Fruit fly (Drosophila melanogaster) whole organism, embryonic: ENCODE data around the gene RpL10Ab.

ENCODE experiments used
- CG10147 ChIP-seq: fragments of 200-800 bp; sonication (Bioruptor generic); optimal IDR thresholded peaks from 2 replicates; lab custom pipeline; 2019; ENCODE audit warnings: missing biosample characterization, mild to moderate bottlenecking, missing genetic modification characterization, moderate library complexity
- CG10654 ChIP-seq: fragments of 200-800 bp; sonication (Bioruptor generic); optimal IDR thresholded peaks from 2 replicates; lab custom pipeline; 2016; ENCODE audit warnings: missing biosample characterization, missing genetic modification characterization
- CG13123 ChIP-seq: fragments of 200-800 bp; sonication (Bioruptor generic); optimal IDR thresholded peaks from 2 replicates; lab custom pipeline; 2016; ENCODE audit warnings: missing biosample characterization, missing genetic modification characterization
- CG15269 ChIP-seq: fragments of 200-800 bp; sonication (Bioruptor generic); optimal IDR thresholded peaks from 2 replicates; lab custom pipeline; 2018; ENCODE audit warnings: missing biosample characterization, mild to moderate bottlenecking, missing genetic modification characterization, moderate library complexity
- CG2712 ChIP-seq: fragments of 200-800 bp; optimal IDR thresholded peaks from 3 replicates; lab custom pipeline; 2019; ENCODE audit warnings: missing biosample characterization, mild to moderate bottlenecking, missing genetic modification characterization, moderate library complexity
- CG30403 ChIP-seq: fragments of 200-800 bp; sonication (Bioruptor generic); optimal IDR thresholded peaks from 3 replicates; lab custom pipeline; 2016; ENCODE audit warnings: missing biosample characterization, missing genetic modification characterization
- CG3407 ChIP-seq: fragments of 200-800 bp; sonication (Bioruptor generic); optimal IDR thresholded peaks from 2 replicates; lab custom pipeline; 2018; ENCODE audit warnings: missing biosample characterization, mild to moderate bottlenecking, missing genetic modification characterization
- CG43689 ChIP-seq: fragments of 200-800 bp; sonication (Bioruptor generic); IDR thresholded peaks from 2 replicates; pipeline ENCODE4 v1.3.6; 2022; ENCODE audit warnings: missing biosample characterization, missing genetic modification characterization
- CG4404 ChIP-seq: fragments of 200-800 bp; sonication (Bioruptor generic); IDR thresholded peaks from 2 replicates; pipeline ENCODE4 v1.3.6; 2022; ENCODE audit warnings: missing biosample characterization, missing genetic modification characterization
- CG4617 ChIP-seq: fragments of 200-800 bp; sonication (Bioruptor generic); optimal IDR thresholded peaks from 3 replicates; lab custom pipeline; 2016; ENCODE audit warnings: missing biosample characterization, missing genetic modification characterization, borderline replicate concordance
- CG6813 ChIP-seq: fragments of 200-800 bp; sonication (Bioruptor generic); optimal IDR thresholded peaks from 2 replicates; lab custom pipeline; 2017; ENCODE audit warnings: missing biosample characterization, missing genetic modification characterization, mild to moderate bottlenecking, moderate library complexity, missing genetic modification reagents
- CG7357 ChIP-seq: fragments of 200-800 bp; sonication (Bioruptor generic); IDR thresholded peaks from 3 replicates; pipeline ENCODE4 v1.3.6; 2022; ENCODE audit warnings: missing biosample characterization, missing genetic modification characterization
- CG8765 ChIP-seq: fragments of 200-800 bp; sonication (Bioruptor generic); IDR thresholded peaks from 2 replicates; pipeline ENCODE4 v1.3.6; 2022; ENCODE audit warnings: missing biosample characterization, missing genetic modification characterization
- CG8944 ChIP-seq: fragments of 200-800 bp; sonication (Bioruptor generic); optimal IDR thresholded peaks from 3 replicates; lab custom pipeline; 2016; ENCODE audit warnings: missing biosample characterization, missing genetic modification characterization
- CG9876 ChIP-seq: fragments of 200-800 bp; sonication (Bioruptor generic); optimal IDR thresholded peaks from 2 replicates; lab custom pipeline; 2016; ENCODE audit warnings: missing biosample characterization, missing genetic modification characterization
- CrebB ChIP-seq: fragments of 200-800 bp; sonication (Bioruptor generic); optimal IDR thresholded peaks from 3 replicates; lab custom pipeline; 2018; ENCODE audit warnings: missing biosample characterization, mild to moderate bottlenecking, missing genetic modification characterization
- D19A ChIP-seq: fragments of 200-800 bp; optimal IDR thresholded peaks from 3 replicates; lab custom pipeline; 2019; ENCODE audit warnings: missing biosample characterization, mild to moderate bottlenecking, missing genetic modification characterization, moderate library complexity
- Drgx ChIP-seq: fragments of 200-800 bp; sonication (Bioruptor generic); IDR thresholded peaks from 2 replicates; pipeline ENCODE4 v1.3.6; 2022; ENCODE audit warnings: missing biosample characterization, missing genetic modification characterization
- ERR ChIP-seq: fragments of 200-800 bp; sonication (Bioruptor generic); optimal IDR thresholded peaks from 2 replicates; lab custom pipeline; 2016; ENCODE audit warnings: missing biosample characterization, missing genetic modification characterization
- H2.0 ChIP-seq: fragments of 200-800 bp; sonication (Bioruptor generic); IDR thresholded peaks from 2 replicates; pipeline ENCODE4 v1.3.6; 2022; ENCODE audit warnings: missing biosample characterization, missing genetic modification characterization
- HHEX ChIP-seq: fragments of 200-800 bp; sonication (Bioruptor generic); optimal IDR thresholded peaks from 3 replicates; lab custom pipeline; 2017; ENCODE audit warnings: missing biosample characterization, mild to moderate bottlenecking, missing genetic modification characterization, missing genetic modification reagents
- HLH3B ChIP-seq: fragments of 200-800 bp; sonication (Bioruptor generic); IDR thresholded peaks from 2 replicates; pipeline ENCODE4 v1.3.6; 2022; ENCODE audit warnings: missing biosample characterization, missing genetic modification characterization
- Hmx ChIP-seq: fragments of 200-800 bp; sonication (Bioruptor generic); optimal IDR thresholded peaks from 2 replicates; lab custom pipeline; 2016; ENCODE audit warnings: missing biosample characterization, missing genetic modification characterization
- Meics ChIP-seq: fragments of 200-800 bp; sonication (Bioruptor generic); optimal IDR thresholded peaks from 2 replicates; lab custom pipeline; 2017; ENCODE audit warnings: missing biosample characterization, mild to moderate bottlenecking, missing genetic modification characterization
- NfI ChIP-seq: fragments of 200-800 bp; sonication (Bioruptor generic); optimal IDR thresholded peaks from 3 replicates; lab custom pipeline; 2018; ENCODE audit warnings: missing biosample characterization, mild to moderate bottlenecking, missing genetic modification characterization, moderate library complexity
- Oli ChIP-seq: fragments of 200-800 bp; sonication (Bioruptor generic); optimal IDR thresholded peaks from 2 replicates; lab custom pipeline; 2018; ENCODE audit warnings: missing biosample characterization, mild to moderate bottlenecking, missing genetic modification characterization, moderate library complexity
- Pdp1 ChIP-seq, 2 experiments: fragments of 200-800 bp; sonication (Bioruptor generic); optimal IDR thresholded peaks; 3 replicates each; lab custom pipeline; 2016; ENCODE audit warnings: missing biosample characterization in 2 of 2, missing genetic modification characterization in 2 of 2, mild to moderate bottlenecking in 1 of 2, moderate library complexity in 1 of 2
- Rx ChIP-seq: fragments of 200-800 bp; sonication (Bioruptor generic); IDR thresholded peaks from 2 replicates; pipeline ENCODE4 v1.3.6; 2022; ENCODE audit warnings: missing biosample characterization, missing genetic modification characterization
- Stat92E ChIP-seq, 3 experiments: fragments of >200 bp in 2 of 3; fragments of 200-800 bp in 1 of 3; sonication (Bioruptor generic) in 1 of 3; optimal IDR thresholded peaks; 2 replicates each; lab custom pipeline; 2017 to 2019; ENCODE audit warnings: missing biosample characterization in 3 of 3, missing genetic modification characterization in 3 of 3, mild to moderate bottlenecking in 1 of 3, moderate library complexity in 1 of 3
- TFAM ChIP-seq: fragments of 200-800 bp; sonication (Bioruptor generic); optimal IDR thresholded peaks from 2 replicates; lab custom pipeline; 2017; ENCODE audit warnings: missing biosample characterization, missing genetic modification characterization, inconsistent platforms
- Tbp ChIP-seq: fragments of >200 bp; optimal IDR thresholded peaks from 2 replicates; lab custom pipeline; 2018; ENCODE audit warnings: missing biosample characterization, missing genetic modification characterization
- Vsx1 ChIP-seq: fragments of 200-800 bp; sonication (Bioruptor generic); optimal IDR thresholded peaks from 2 replicates; lab custom pipeline; 2017; ENCODE audit warnings: missing biosample characterization, mild to moderate bottlenecking, missing genetic modification characterization, missing genetic modification reagents
- ara ChIP-seq: fragments of 200-800 bp; sonication (Bioruptor generic); IDR thresholded peaks from 2 replicates; pipeline ENCODE4 v1.3.6; 2022; ENCODE audit warnings: missing biosample characterization, missing genetic modification characterization
- cad ChIP-seq: fragments of >200 bp; optimal IDR thresholded peaks from 2 replicates; lab custom pipeline; 2017; ENCODE audit warnings: missing biosample characterization, missing genetic modification characterization
- croc ChIP-seq: fragments of 200-800 bp; sonication (Bioruptor generic); conservative IDR thresholded peaks from 3 replicates; pipeline ENCODE4 v1.3.6; 2022; ENCODE audit warnings: missing biosample characterization, missing genetic modification characterization
- dpn ChIP-seq, 2 experiments: fragments of 200-800 bp; sonication (Bioruptor generic); optimal IDR thresholded peaks; 3 replicates each; lab custom pipeline; 2016; ENCODE audit warnings: missing biosample characterization in 2 of 2, missing genetic modification characterization in 2 of 2
- en ChIP-seq: fragments of 200-800 bp; sonication (Bioruptor generic); optimal IDR thresholded peaks from 2 replicates; lab custom pipeline; 2016; ENCODE audit warnings: missing biosample characterization, missing genetic modification characterization
- fd3F ChIP-seq: fragments of 200-800 bp; sonication (Bioruptor generic); optimal IDR thresholded peaks from 2 replicates; lab custom pipeline; 2018; ENCODE audit warnings: missing biosample characterization, mild to moderate bottlenecking, missing genetic modification characterization, moderate library complexity
- gcm2 ChIP-seq: fragments of 200-800 bp; sonication (Bioruptor generic); optimal IDR thresholded peaks from 2 replicates; lab custom pipeline; 2016; ENCODE audit warnings: missing biosample characterization, missing genetic modification characterization
- ham ChIP-seq: fragments of 200-800 bp; sonication (Bioruptor generic); IDR thresholded peaks from 2 replicates; pipeline ENCODE4 v1.3.6; 2022; ENCODE audit warnings: missing biosample characterization, missing genetic modification characterization
- hb ChIP-seq: fragments of 200-800 bp; sonication (Bioruptor generic); IDR thresholded peaks from 3 replicates; pipeline ENCODE4 v1.3.6; 2022; ENCODE audit warnings: missing biosample characterization, missing genetic modification characterization; ENCODE audit not compliant: partially characterized antibody
- kay ChIP-seq: fragments of 200-800 bp; sonication (Bioruptor generic); optimal IDR thresholded peaks from 2 replicates; lab custom pipeline; 2016; ENCODE audit warnings: missing biosample characterization, missing genetic modification characterization
- klu ChIP-seq: fragments of 200-800 bp; sonication (Bioruptor generic); IDR thresholded peaks from 2 replicates; pipeline ENCODE4 v1.3.6; 2022; ENCODE audit warnings: missing biosample characterization, missing genetic modification characterization
- lab ChIP-seq: fragments of 200-800 bp; sonication (Bioruptor generic); optimal IDR thresholded peaks from 3 replicates; lab custom pipeline; 2017; ENCODE audit warnings: missing biosample characterization, missing genetic modification characterization, mild to moderate bottlenecking, moderate library complexity, missing genetic modification reagents
- rib ChIP-seq: fragments of 200-800 bp; sonication (Bioruptor generic); IDR thresholded peaks from 2 replicates; pipeline ENCODE4 v1.3.6; 2022; ENCODE audit warnings: missing biosample characterization, missing genetic modification characterization
- tio ChIP-seq: fragments of 200-800 bp; sonication (Bioruptor generic); optimal IDR thresholded peaks from 2 replicates; lab custom pipeline; 2017; ENCODE audit warnings: missing biosample characterization, missing genetic modification characterization, inconsistent platforms
- trh ChIP-seq: fragments of 200-800 bp; sonication (Bioruptor generic); optimal IDR thresholded peaks from 2 replicates; lab custom pipeline; 2016; ENCODE audit warnings: missing biosample characterization, missing genetic modification characterization
- tx ChIP-seq: fragments of 200-800 bp; sonication (Bioruptor generic); optimal IDR thresholded peaks from 2 replicates; lab custom pipeline; 2016; ENCODE audit warnings: missing biosample characterization, missing genetic modification characterization

Gene RpL10Ab

DNA sequence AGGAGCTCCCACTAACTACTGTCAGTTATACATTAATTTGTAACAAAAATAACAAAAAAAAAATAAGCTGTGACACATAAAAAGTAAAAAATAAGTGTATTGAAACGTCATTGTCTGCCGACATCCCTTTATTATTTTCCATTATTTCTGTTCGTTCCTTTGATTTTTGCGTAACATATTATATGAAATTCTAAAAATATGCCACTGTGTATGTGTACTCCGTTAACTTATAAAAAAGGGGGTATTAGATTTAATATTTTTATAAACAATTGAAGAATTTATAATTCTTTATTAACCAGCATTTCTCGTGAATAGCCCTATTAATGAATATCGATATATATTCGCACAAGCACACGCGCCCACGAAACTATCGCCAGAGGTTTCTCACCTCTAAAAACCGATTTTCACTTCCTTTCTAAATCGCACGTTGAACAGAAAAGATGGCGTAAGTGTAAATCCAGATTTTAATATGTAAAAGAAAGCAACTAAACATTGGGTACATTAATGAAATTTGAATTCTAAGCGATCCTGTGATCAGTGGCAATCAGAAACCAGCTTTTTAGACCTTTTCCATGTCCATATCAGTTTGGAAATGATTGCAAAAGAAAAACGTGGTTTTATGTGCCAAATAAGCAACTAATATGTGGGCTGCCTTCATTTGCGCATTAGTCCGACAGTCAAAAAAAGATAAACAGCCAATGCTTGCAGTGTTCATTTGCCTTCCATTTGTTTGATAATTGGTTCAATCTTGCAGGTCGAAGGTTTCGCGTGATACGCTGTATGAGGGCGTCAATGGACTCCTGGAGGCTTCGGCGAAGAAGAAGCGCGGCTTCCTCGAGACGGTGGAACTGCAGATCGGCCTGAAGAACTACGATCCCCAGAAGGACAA is at the start of gene RpL10Ab (continued):
- TF ChIP-seq HHEX = peak; percentile 51
- TF ChIP-seq TFAM (GFP tag; lab: Kevin White, UChicago) = no peak
- TF ChIP-seq ham (GFP tag; lab: Robert Waterston, UW) = no peak
- TF ChIP-seq lab (GFP tag; lab: Kevin White, UChicago) = peak; percentile 82
- peak; percentile 80 for TF ChIP-seq hb (GFP tag; lab: Robert Waterston, UW)
- TF ChIP-seq CG30403 (GFP tag; lab: Kevin White, UChicago) = peak; percentile 83
- no peak for TF ChIP-seq CG8944
- peak; percentile 33 to 72 for TF ChIP-seq Pdp1 (GFP tag; optimal IDR thresholded peaks at IDR 0.05; lab: Kevin White, UChicago)
- peak; percentile 34 for TF ChIP-seq CG15269 (tag; lab: Kevin White, UChicago)
- peak; percentile 29 for TF ChIP-seq Oli (tag; lab: Kevin White, UChicago)
- no peak for TF ChIP-seq Stat92E (GFP tag; optimal IDR thresholded peaks at IDR 0.05; lab: Kevin White, UChicago)
- TF ChIP-seq CG43689 (GFP tag; lab: Robert Waterston, UW) = peak; percentile 23; the same call in 1 of the 2 replicates
- peak; percentile 67; the same call in 1 of the 2 replicates for TF ChIP-seq rib (GFP tag; lab: Robert Waterston, UW)
- TF ChIP-seq CG4617 = no peak
- peak; percentile 53; the same call in 2 of the 3 replicates for TF ChIP-seq croc (GFP tag; lab: Robert Waterston, UW)
- no peak for TF ChIP-seq gcm2 (GFP tag; lab: Kevin White, UChicago)
- no peak for TF ChIP-seq trh (GFP tag; lab: Kevin White, UChicago)
- peak; percentile 33 for TF ChIP-seq D19A (tag; lab: Kevin White, UChicago)
- TF ChIP-seq NfI (GFP tag; lab: Kevin White, UChicago) = peak; percentile 79
- TF ChIP-seq H2.0 (GFP tag; lab: Robert Waterston, UW) = peak; percentile 61
- peak; percentile 64 for TF ChIP-seq tio
- TF ChIP-seq Vsx1 (GFP tag; lab: Kevin White, UChicago) = peak; percentile 80
- TF ChIP-seq Drgx (GFP tag; lab: Robert Waterston, UW) = peak; percentile 21; the same call in 1 of the 2 replicates
- no peak for TF ChIP-seq kay (GFP tag; lab: Kevin White, UChicago)
- peak; percentile 22 for TF ChIP-seq CG10654 (GFP tag; lab: Kevin White, UChicago)
- TF ChIP-seq Rx (GFP tag; lab: Robert Waterston, UW) = peak; percentile 59
- peak; percentile 1 for TF ChIP-seq en (GFP tag; lab: Kevin White, UChicago)
- TF ChIP-seq CG3407 (GFP tag; lab: Kevin White, UChicago) = peak; percentile 36
- peak; percentile 77 for TF ChIP-seq CG10147 (GFP tag; lab: Kevin White, UChicago)
- peak; percentile 66; the same call in 1 of the 3 replicates for TF ChIP-seq CG7357 (GFP tag; lab: Robert Waterston, UW)
- TF ChIP-seq Tbp (GFP tag; lab: Kevin White, UChicago) = no peak
- TF ChIP-seq HLH3B (GFP tag; lab: Robert Waterston, UW) = peak; percentile 56
- peak; percentile 67 for TF ChIP-seq CG2712 (tag; lab: Kevin White, UChicago)
- TF ChIP-seq dpn (GFP tag; optimal IDR thresholded peaks at IDR 0.05; lab: Kevin White, UChicago) = peak; percentile 19 to 43
- TF ChIP-seq klu = peak; percentile 61; the same call in 1 of the 2 replicates
- TF ChIP-seq CG8765 (GFP tag; lab: Robert Waterston, UW) = peak; percentile 44; the same call in 1 of the 2 replicates
- TF ChIP-seq Hmx = no peak
- TF ChIP-seq CrebB (tag; lab: Kevin White, UChicago) = peak; percentile 44
- peak; percentile 19 for TF ChIP-seq fd3F
- peak; percentile 49 for TF ChIP-seq CG6813 (GFP tag; lab: Kevin White, UChicago)
- TF ChIP-seq Meics (GFP tag; lab: Kevin White, UChicago) = peak; percentile 67
- no peak for TF ChIP-seq ERR
- peak; percentile 80 for TF ChIP-seq CG4404 (GFP tag; lab: Robert Waterston, UW)
- no peak for TF ChIP-seq tx (GFP tag; lab: Kevin White, UChicago)
- TF ChIP-seq CG9876 (GFP tag; lab: Kevin White, UChicago) = peak; percentile 47
- no peak for TF ChIP-seq cad
- TF ChIP-seq ara (GFP tag; lab: Robert Waterston, UW) = no peak
- TF ChIP-seq CG13123 (GFP tag; lab: Kevin White, UChicago) = no peak
